Worm (Caenorhabditis elegans) whole organism, L4/young adult: Measurements from ENCODE around the gene srh-4.

Experiments used
- W03F9.2 ChIP-seq: fragments of 150-350 bp; optimal IDR thresholded peaks from 2 replicates; lab custom pipeline; 2014; ENCODE audit warnings: missing biosample characterization, missing genetic modification characterization
- dao-5 ChIP-seq: sonication (generic microtip); optimal IDR thresholded peaks from 2 replicates; lab custom pipeline; 2016; ENCODE audit warnings: missing genotype, missing genetic modification characterization, moderate library complexity, missing compliant biosample characterization
- him-1 ChIP-seq: sonication (generic microtip); optimal IDR thresholded peaks from 2 replicates; lab custom pipeline; 2016; ENCODE audit warnings: missing genotype, missing genetic modification reagents, missing genetic modification characterization, missing compliant biosample characterization

The srh-4 gene

DNA sequence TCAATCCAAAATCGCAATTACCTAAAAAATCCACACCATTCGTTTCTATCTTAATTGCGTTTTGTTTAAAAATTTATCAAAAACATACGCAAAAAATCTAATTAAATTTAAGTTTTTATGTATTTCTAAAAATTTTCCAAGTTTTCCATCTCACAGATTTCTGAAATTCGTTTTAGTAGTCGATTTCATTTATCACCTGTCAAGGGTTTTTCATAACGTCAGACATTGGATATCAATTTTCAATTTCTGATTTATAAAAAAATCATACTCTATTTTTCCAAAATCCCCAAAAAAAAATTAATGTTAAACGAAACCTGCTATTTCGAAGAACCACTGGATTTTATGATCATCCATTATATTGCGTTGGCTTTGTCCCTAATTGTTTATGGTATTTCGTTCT lies at the start of gene srh-4:
Gene srh-4, plus strand, starts transcription at position 301 of the 400 bp plus-strand sequence.
- TF ChIP-seq him-1 (tag; lab: Kevin White, UChicago) = no peak
- no peak for TF ChIP-seq W03F9.2 (tag; lab: Kevin White, UChicago)
- no peak for TF ChIP-seq dao-5 (tag; lab: Kevin White, UChicago)

DNA sequence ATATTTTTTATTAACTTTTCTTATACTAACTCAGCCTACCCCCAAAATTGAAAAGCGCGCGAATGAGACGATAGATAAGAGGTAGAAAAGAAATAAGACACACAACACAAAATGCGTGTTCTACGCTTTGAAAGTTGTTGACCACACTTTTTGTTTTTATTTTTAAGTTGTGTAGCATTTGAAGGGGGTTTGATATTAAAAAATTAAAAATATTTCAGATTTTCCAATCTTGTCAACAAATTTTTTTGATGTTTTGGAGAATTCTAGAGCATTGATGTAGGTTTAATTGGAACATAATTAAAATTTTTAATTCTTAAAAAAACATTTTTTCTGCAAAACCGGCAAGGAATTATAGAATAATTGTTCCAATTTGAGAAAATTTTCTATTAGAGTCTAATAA lies 49.0 kb upstream of the srh-4 start, which contains the start of gene cyp-34A6:
Gene cyp-34A6, minus strand, starts transcription at position 101 of the 400 bp plus-strand sequence.
- TF ChIP-seq him-1 (tag; lab: Kevin White, UChicago) (no peak), W03F9.2 (tag; lab: Kevin White, UChicago) (no peak), dao-5 (tag; lab: Kevin White, UChicago) (no peak)

DNA sequence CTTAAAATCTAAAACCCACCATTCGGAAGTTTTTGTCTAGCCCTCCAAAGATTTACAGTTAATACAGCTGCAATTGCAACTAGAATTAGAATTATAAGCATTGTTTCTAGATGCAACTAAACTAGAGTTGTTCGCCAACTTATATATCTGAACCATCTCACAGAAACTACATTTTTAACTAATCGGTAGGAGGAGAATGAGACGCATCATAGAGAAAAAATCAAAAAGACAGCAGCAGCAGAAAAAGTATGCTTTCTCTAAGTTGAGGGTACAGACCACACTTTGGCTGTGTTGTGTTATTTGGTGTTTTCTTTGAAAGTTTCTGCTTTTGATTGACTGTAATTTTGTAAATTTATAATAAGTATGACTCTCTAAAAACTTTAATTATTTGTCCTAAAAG lies 46.6 kb upstream of the srh-4 start, which contains the start of gene cyp-34A7:
Gene cyp-34A7, minus strand, starts transcription at position 101 of the 400 bp plus-strand sequence.
- TF ChIP-seq him-1 (tag; lab: Kevin White, UChicago) = no peak
- TF ChIP-seq dao-5 (tag; lab: Kevin White, UChicago) = no peak
- TF ChIP-seq W03F9.2 (tag; lab: Kevin White, UChicago) = no peak

DNA sequence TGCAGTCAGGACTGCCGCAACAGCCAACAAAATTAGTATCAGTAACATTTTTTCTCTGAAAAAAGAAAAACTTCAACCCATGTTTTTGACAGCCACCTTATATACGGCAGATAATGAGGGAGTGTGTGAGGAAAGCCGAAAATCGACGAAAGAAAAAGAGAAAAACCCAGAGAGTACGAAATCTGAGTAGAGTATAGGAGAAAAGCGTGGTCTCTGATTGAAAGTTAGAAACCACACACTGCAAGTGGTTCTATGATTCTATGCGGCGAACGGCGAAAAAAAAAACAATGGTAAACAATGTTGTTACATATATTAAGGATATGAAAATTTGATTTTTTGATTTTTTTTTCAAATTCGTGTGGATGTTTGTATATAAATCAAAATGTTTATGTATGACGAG lies 42.5 kb upstream of the srh-4 start, which contains the start of gene cyp-34A8:
Gene cyp-34A8, minus strand, starts transcription at position 62 of the 400 bp plus-strand sequence.
- no peak for TF ChIP-seq dao-5 (tag; lab: Kevin White, UChicago)
- no peak for TF ChIP-seq W03F9.2 (tag; lab: Kevin White, UChicago)
- no peak for TF ChIP-seq him-1 (tag; lab: Kevin White, UChicago)

DNA sequence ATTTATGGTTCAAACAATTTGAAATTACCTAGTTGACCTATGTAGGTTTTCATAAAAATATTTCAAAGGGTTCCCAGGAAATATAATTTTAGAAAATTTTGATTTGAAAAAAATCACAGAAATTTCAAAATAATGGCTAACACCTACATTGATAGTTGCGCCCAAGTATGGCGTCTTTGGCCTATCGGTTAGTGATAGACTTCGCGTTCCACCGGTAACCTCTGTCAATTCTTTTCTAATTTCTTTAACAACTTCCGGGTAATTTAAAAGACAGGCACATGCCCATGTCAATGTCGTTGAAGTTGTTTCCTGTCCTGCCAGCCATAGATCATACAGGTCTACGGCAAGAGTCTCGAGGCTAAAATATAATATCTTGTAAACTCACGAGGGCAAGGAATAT lies 41.3 kb upstream of the srh-4 start:
- TF ChIP-seq dao-5 (tag; lab: Kevin White, UChicago) (no peak), him-1 (tag; lab: Kevin White, UChicago) (no peak), W03F9.2 (tag; lab: Kevin White, UChicago) (no peak)

DNA sequence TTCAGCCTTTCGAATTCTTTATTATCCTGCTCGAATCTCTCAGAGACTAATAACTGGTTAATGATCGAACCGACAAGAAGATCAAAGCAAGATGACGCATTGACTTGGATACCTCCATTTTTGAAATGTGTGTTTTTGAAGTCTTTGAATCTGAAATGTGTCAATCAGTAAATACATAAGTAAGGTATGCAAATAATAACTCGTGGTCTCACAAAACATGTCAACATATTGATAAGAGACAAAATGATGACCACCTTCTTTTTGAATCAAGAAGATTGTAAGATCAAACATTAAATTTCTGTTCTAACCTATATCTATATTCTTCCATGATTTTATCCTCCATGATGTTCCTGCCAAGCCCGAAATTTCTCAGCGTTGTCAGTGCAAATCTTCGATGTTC lies 40.6 kb upstream of the srh-4 start:
- no peak for TF ChIP-seq W03F9.2 (tag; lab: Kevin White, UChicago)
- no peak for TF ChIP-seq dao-5 (tag; lab: Kevin White, UChicago)
- no peak for TF ChIP-seq him-1 (tag; lab: Kevin White, UChicago)

DNA sequence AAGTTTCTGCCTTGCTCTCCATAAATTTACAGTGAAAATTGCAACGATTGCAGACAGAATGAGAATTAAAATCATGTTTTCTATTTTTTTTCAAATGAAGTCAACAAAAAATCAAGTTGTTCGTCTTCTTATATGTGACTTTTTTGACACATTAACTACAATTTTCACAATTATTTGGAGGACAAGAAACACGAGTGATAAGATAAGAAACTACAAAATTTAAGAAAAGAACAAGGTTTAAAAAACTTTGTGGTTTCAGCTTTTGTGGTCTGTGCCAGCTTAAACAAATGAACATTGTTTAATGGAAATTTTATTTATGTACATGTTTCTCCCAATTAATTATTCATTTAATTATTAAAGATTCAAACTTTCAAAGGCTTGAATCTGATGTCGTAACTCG lies 39.9 kb upstream of the srh-4 start, which contains the start of gene cyp-34A9:
Gene cyp-34A9, minus strand, starts transcription at position 131 of the 400 bp plus-strand sequence.
- TF ChIP-seq W03F9.2 (tag; lab: Kevin White, UChicago) (no peak), dao-5 (tag; lab: Kevin White, UChicago) (no peak), him-1 (tag; lab: Kevin White, UChicago) (no peak)

DNA sequence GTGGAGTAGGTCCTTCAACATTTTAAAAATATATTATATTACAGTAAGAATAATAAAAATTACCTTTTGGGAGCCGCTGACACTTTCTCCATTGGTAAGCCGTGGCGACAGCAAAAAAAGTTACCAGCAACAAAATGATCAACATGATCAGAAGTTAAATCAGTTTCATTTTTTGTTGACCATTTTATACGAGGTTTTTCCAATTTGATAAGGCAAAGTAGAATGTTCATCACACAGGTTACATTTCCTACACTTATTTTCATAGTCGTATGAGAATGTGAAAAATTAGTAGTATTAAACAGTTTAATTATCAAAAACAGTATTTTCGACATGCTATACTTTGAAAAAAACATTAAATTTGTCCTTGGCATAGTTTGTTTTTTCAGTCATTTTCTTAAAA lies 37.4 kb upstream of the srh-4 start, which contains the start of gene cyp-34A10:
Gene cyp-34A10, minus strand, starts transcription at position 146 of the 400 bp plus-strand sequence.
- no peak for TF ChIP-seq him-1 (tag; lab: Kevin White, UChicago)
- TF ChIP-seq dao-5 (tag; lab: Kevin White, UChicago) = no peak
- TF ChIP-seq W03F9.2 (tag; lab: Kevin White, UChicago) = no peak

DNA sequence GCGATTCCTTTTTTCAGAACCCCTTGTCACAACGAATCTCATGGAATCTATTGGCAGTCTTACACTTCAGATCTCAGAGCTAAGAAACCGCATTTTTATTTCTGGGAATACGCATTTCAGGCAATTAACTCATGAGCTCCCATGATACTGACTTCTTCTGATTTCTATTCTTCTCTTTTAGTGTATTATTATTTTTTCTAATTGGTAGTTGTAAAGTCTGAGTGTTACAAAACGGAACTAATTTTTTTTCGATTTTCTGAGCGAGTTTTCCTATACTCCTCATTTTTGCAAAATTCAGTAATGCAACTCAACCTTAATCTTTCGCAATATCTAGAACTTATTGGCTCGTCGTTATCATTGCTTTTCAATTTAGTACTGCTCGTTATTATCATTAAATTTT lies 35.9 kb upstream of the srh-4 start, which contains the start of gene str-82:
Gene str-82, plus strand, starts transcription at position 301 of the 400 bp plus-strand sequence.
- no peak for TF ChIP-seq him-1 (tag; lab: Kevin White, UChicago)
- no peak for TF ChIP-seq dao-5 (tag; lab: Kevin White, UChicago)
- no peak for TF ChIP-seq W03F9.2 (tag; lab: Kevin White, UChicago)

DNA sequence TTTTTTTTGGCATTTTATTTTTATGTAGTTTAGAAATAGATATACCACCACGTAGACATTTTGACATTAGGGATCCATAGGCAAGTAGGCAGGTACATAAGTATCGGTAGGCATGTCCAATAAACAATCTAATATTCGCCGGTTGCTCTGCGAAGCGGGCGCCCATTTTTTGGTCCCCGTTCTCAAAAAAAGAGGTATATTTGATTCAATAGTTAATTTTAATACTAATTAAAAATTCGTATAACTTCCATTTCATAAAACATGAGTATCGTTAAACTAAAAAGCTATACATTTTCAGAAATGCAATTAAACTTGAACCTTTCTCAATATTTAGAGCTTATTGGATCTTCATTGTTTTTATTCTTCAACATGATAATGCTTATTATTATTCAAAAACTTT lies 33.3 kb upstream of the srh-4 start, which contains the start of gene str-83:
Gene str-83, plus strand, starts transcription at position 301 of the 400 bp plus-strand sequence.
- TF ChIP-seq W03F9.2 (tag; lab: Kevin White, UChicago) = no peak
- no peak for TF ChIP-seq dao-5 (tag; lab: Kevin White, UChicago)
- TF ChIP-seq him-1 (tag; lab: Kevin White, UChicago) = no peak

DNA sequence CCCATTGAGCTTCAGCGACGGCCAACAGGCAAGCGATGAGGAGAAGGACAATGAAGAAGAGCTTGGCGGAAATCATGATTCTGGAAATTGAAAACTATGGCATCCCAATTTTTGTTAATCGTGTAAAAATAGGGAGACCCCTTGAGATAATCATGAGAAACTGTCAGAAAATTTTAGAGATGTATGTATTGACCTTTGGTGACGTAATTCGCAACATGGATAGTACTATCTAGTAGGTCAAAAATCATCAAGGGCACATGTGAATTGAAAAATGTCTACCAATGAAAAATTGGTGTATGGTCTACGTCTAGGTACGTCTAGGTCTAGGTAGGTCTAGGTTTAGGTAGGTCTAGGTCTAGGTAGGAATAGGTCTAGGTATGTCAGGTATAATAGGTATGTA lies 31.2 kb upstream of the srh-4 start, which contains the start of gene nlp-34:
Gene nlp-34, minus strand, starts transcription at position 82 of the 400 bp plus-strand sequence.
- TF ChIP-seq W03F9.2 (tag; lab: Kevin White, UChicago) (no peak), him-1 (tag; lab: Kevin White, UChicago) (no peak), dao-5 (tag; lab: Kevin White, UChicago) (no peak)

DNA sequence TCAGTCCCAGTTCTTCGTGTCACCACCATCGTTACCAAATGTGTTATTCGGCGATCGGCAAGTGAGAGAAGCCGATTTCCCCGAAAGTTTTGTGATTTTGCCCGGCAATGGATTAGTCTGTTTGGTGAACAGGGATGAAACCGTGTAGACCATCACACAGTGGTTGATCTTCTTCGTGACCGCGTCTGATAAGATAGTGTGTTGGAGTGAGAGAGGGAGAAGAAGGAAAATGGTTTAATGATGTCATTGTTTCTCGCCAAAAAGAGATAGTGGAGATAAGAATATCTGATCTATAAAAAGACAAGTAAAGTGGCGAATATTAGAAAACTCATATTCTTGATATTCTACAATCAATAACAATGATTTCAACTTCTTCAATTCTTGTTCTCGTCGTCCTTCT lies 30.5 kb upstream of the srh-4 start, which contains the start of gene nlp-31:
Gene nlp-31, plus strand, starts transcription at position 237 of the 400 bp plus-strand sequence.
- TF ChIP-seq W03F9.2 (tag; lab: Kevin White, UChicago) = no peak
- TF ChIP-seq him-1 (tag; lab: Kevin White, UChicago) = no peak
- TF ChIP-seq dao-5 (tag; lab: Kevin White, UChicago) = no peak

DNA sequence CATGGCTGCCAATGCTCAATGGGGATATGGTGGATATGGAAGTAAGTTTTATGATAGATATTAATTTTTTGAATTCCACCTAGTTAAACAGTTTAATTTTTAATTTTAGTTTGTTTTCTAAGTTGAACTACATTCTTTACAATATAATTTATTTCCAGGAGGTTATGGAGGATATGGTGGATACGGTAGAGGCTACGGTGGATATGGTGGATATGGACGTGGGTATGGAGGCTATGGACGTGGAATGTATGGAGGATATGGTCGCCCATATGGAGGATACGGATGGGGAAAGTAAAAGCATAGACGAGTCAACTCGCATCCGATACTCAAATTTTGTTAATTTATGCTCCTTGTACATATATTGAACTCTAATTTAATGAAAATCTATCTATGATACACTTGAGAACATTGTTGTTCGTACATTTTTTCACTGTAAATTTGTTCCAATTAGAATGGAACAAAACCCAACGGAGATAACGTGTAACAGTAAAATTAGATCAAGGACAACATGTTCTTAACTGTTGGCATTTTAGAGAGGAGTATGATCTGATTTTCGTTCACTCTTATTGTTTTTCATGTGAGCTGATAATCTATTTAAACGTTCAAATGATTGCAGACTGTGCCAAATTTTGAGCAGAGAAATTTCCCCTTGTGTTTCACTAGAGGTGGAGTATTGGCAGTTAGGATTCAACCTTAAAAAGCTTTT lies 29.9 kb upstream of the srh-4 start:
- TF ChIP-seq him-1 (tag; lab: Kevin White, UChicago) (no peak), W03F9.2 (tag; lab: Kevin White, UChicago) (no peak), dao-5 (tag; lab: Kevin White, UChicago) (no peak)
